Worm (Caenorhabditis elegans) whole organism, L4/young adult: Measurements from ENCODE around the gene srz-101.

Experiments used
- W03F9.2 ChIP-seq: fragments of 150-350 bp; optimal IDR thresholded peaks from 2 replicates; lab custom pipeline; 2014; ENCODE audit warnings: missing biosample characterization, missing genetic modification characterization
- dao-5 ChIP-seq: sonication (generic microtip); optimal IDR thresholded peaks from 2 replicates; lab custom pipeline; 2016; ENCODE audit warnings: missing genotype, missing genetic modification characterization, moderate library complexity, missing compliant biosample characterization
- him-1 ChIP-seq: sonication (generic microtip); optimal IDR thresholded peaks from 2 replicates; lab custom pipeline; 2016; ENCODE audit warnings: missing genotype, missing genetic modification reagents, missing genetic modification characterization, missing compliant biosample characterization

Gene srz-101

ce11 chrV:16674399-16674798 is 20.2 kb upstream of the srz-101 start:
- TF ChIP-seq dao-5 (tag; lab: Kevin White, UChicago) = no peak
- TF ChIP-seq W03F9.2 (tag; lab: Kevin White, UChicago) = no peak
- TF ChIP-seq him-1 = no peak

- TF ChIP-seq dao-5 (tag; lab: Kevin White, UChicago) = no peak
- TF ChIP-seq him-1 = no peak
- no peak for TF ChIP-seq W03F9.2 (tag; lab: Kevin White, UChicago)
Measured at ce11 chrV:16675553-16675952, 19.1 kb upstream of the srz-101 start, which contains the start of gene srz-1. TSS of gene srz-1 (plus strand) at chrV:16675853.

ce11 chrV:16679237-16679636 is 15.4 kb upstream of the srz-101 start, which contains the start of gene srz-103:
TSS of gene srz-103 (minus strand) at chrV:16679337.
- TF ChIP-seq dao-5 (tag; lab: Kevin White, UChicago) (no peak), W03F9.2 (tag; lab: Kevin White, UChicago) (no peak), him-1 (no peak)

ce11 chrV:16679981-16680380 is 14.7 kb upstream of the srz-101 start, which contains the start of gene srw-44:
TSS of gene srw-44 (plus strand) at chrV:16680281.
- TF ChIP-seq W03F9.2 (tag; lab: Kevin White, UChicago) (no peak), him-1 (no peak), dao-5 (tag; lab: Kevin White, UChicago) (no peak)

ce11 chrV:16682886-16683285 is 11.8 kb upstream of the srz-101 start, which contains the start of gene srw-36:
TSS of gene srw-36 (plus strand) at chrV:16683186.
- TF ChIP-seq him-1 = no peak
- no peak for TF ChIP-seq W03F9.2 (tag; lab: Kevin White, UChicago)
- no peak for TF ChIP-seq dao-5 (tag; lab: Kevin White, UChicago)

- TF ChIP-seq him-1 (no peak), dao-5 (tag; lab: Kevin White, UChicago) (no peak), W03F9.2 (tag; lab: Kevin White, UChicago) (no peak)
Measured at ce11 chrV:16683359-16683758, 11.3 kb upstream of the srz-101 start.

- TF ChIP-seq W03F9.2 (tag; lab: Kevin White, UChicago) (no peak), dao-5 (tag; lab: Kevin White, UChicago) (no peak), him-1 (no peak)
Measured at ce11 chrV:16685725-16686124, 8.9 kb upstream of the srz-101 start, which contains the start of gene srw-43. TSS of gene srw-43 (plus strand) at chrV:16686025.

- TF ChIP-seq him-1 (no peak), dao-5 (tag; lab: Kevin White, UChicago) (no peak), W03F9.2 (tag; lab: Kevin White, UChicago) (no peak)
Measured at ce11 chrV:16687227-16687626, 7.4 kb upstream of the srz-101 start, which contains the start of gene srz-102. TSS of gene srz-102 (plus strand) at chrV:16687527.

ce11 chrV:16692988-16693387 is 1.6 kb upstream of the srz-101 start:
- TF ChIP-seq W03F9.2 (tag; lab: Kevin White, UChicago) = no peak
- TF ChIP-seq him-1 = no peak
- TF ChIP-seq dao-5 (tag; lab: Kevin White, UChicago) = no peak

ce11 chrV:16693732-16694131 is 906 bp upstream of the srz-101 start, which contains the start of gene srw-42:
TSS of gene srw-42 (minus strand) at chrV:16693832.
- no peak for TF ChIP-seq him-1

ce11 chrV:16695499-16695898 is 861 bp downstream of the srz-101 start:
- no peak for TF ChIP-seq W03F9.2 (tag; lab: Kevin White, UChicago)
- TF ChIP-seq dao-5 (tag; lab: Kevin White, UChicago) = no peak
- no peak for TF ChIP-seq him-1

ce11 chrV:16697178-16697577 is 2.5 kb downstream of the srz-101 start, which contains the start of gene srw-41:
TSS of gene srw-41 (plus strand) at chrV:16697478.
- TF ChIP-seq him-1 (no peak), dao-5 (tag; lab: Kevin White, UChicago) (no peak), W03F9.2 (tag; lab: Kevin White, UChicago) (no peak)

- TF ChIP-seq W03F9.2 (tag; lab: Kevin White, UChicago) (no peak), him-1 (no peak), dao-5 (tag; lab: Kevin White, UChicago) (no peak)
Measured at ce11 chrV:16699752-16700259, 5.2 kb downstream of the srz-101 start, which contains the start of gene Y70C5C.1. TSS of gene Y70C5C.1 (plus strand) at chrV:16700209.

ce11 chrV:16706549-16706948 is 11.9 kb downstream of the srz-101 start, which contains the start of gene clec-9:
TSS of gene clec-9 (minus strand) at chrV:16706649.
- TF ChIP-seq him-1 = no peak
- no peak for TF ChIP-seq W03F9.2 (tag; lab: Kevin White, UChicago)
- no peak for TF ChIP-seq dao-5 (tag; lab: Kevin White, UChicago)

ce11 chrV:16713797-16714196 is 19.2 kb downstream of the srz-101 start:
- TF ChIP-seq W03F9.2 (tag; lab: Kevin White, UChicago) (no peak), him-1 (no peak), dao-5 (tag; lab: Kevin White, UChicago) (no peak)
